Worm (Caenorhabditis elegans) whole organism, L2 larva: ENCODE data around the gene rnr-1.

ENCODE experiments used
- F13H6.1 ChIP-seq: sonication (generic microtip); optimal IDR thresholded peaks from 2 replicates; lab custom pipeline; 2016; ENCODE audit warnings: missing genetic modification characterization, missing compliant biosample characterization
- R02D3.7 ChIP-seq: fragments of 150-350 bp; optimal IDR thresholded peaks from 2 replicates; lab custom pipeline; 2014; ENCODE audit warnings: missing biosample characterization, missing genetic modification characterization
- Y55F3AM.14 ChIP-seq: fragments of 200-800 bp; sonication (Bioruptor generic); optimal IDR thresholded peaks from 2 replicates; lab custom pipeline; 2018; ENCODE audit warnings: mild to moderate bottlenecking, missing genetic modification characterization, missing compliant biosample characterization
- alr-1 ChIP-seq: fragments of 150-350 bp; optimal IDR thresholded peaks from 2 replicates; lab custom pipeline; 2014; ENCODE audit warnings: missing biosample characterization, missing genetic modification characterization
- ama-1 ChIP-seq: fragments of 150-350 bp; optimal IDR thresholded peaks from 2 replicates; lab custom pipeline; 2018; ENCODE audit warnings: inconsistent platforms
- blmp-1 ChIP-seq: sonication (generic microtip); optimal IDR thresholded peaks from 2 replicates; lab custom pipeline; 2017; ENCODE audit warnings: missing genetic modification characterization, mild to moderate bottlenecking, missing compliant biosample characterization, antibody characterized with exemption, moderate library complexity; ENCODE audit not compliant: insufficient read depth
- ceh-16 ChIP-seq: fragments of 150-350 bp; optimal IDR thresholded peaks from 2 replicates; lab custom pipeline; 2014; ENCODE audit warnings: missing biosample characterization, missing genetic modification characterization
- ceh-82 ChIP-seq: fragments of 150-350 bp; optimal IDR thresholded peaks from 2 replicates; lab custom pipeline; 2014; ENCODE audit warnings: missing biosample characterization, missing genetic modification characterization
- crh-2 ChIP-seq: sonication (generic microtip); optimal IDR thresholded peaks from 2 replicates; lab custom pipeline; 2017; ENCODE audit warnings: missing biosample characterization, missing genetic modification characterization
- dmd-4 ChIP-seq: sonication (generic microtip); optimal IDR thresholded peaks from 2 replicates; lab custom pipeline; 2017; ENCODE audit warnings: missing biosample characterization, missing genetic modification characterization
- elt-1 ChIP-seq: fragments of 150-350 bp; optimal IDR thresholded peaks from 2 replicates; lab custom pipeline; 2014; ENCODE audit warnings: missing biosample characterization, missing genetic modification characterization
- elt-3 ChIP-seq: sonication (generic microtip); optimal IDR thresholded peaks from 2 replicates; lab custom pipeline; 2017; ENCODE audit warnings: missing biosample characterization, missing genetic modification characterization
- fos-1 ChIP-seq: fragments of 150-350 bp; optimal IDR thresholded peaks from 2 replicates; lab custom pipeline; 2014; ENCODE audit warnings: missing biosample characterization, missing genetic modification characterization
- gmeb-1 ChIP-seq: fragments of 150-350 bp; optimal IDR thresholded peaks from 2 replicates; lab custom pipeline; 2014; ENCODE audit warnings: missing biosample characterization, missing genetic modification characterization
- lin-11 ChIP-seq: fragments of 150-350 bp; sonication (generic microtip); optimal IDR thresholded peaks from 2 replicates; lab custom pipeline; 2014; ENCODE audit warnings: missing biosample characterization, missing genetic modification characterization, inconsistent platforms, mixed read lengths
- lin-13 ChIP-seq: fragments of 150-350 bp; optimal IDR thresholded peaks from 2 replicates; lab custom pipeline; 2014; ENCODE audit warnings: missing biosample characterization, missing genetic modification reagents, missing genetic modification characterization
- lin-39 ChIP-seq: fragments of 150-350 bp; optimal IDR thresholded peaks from 2 replicates; lab custom pipeline; 2014; ENCODE audit warnings: missing biosample characterization, missing genetic modification reagents, missing genetic modification characterization
- lsy-2 ChIP-seq, 2 experiments: fragments of 150-350 bp in 1 of 2; sonication (generic microtip) in 1 of 2; optimal IDR thresholded peaks; 2 replicates each; lab custom pipeline; 2014 to 2017; ENCODE audit warnings: missing biosample characterization in 2 of 2, missing genetic modification characterization in 2 of 2
- mab-5 ChIP-seq: fragments of 150-350 bp; optimal IDR thresholded peaks from 2 replicates; lab custom pipeline; 2014; ENCODE audit warnings: missing biosample characterization, missing genetic modification characterization
- mbf-1 ChIP-seq: sonication (generic microtip); optimal IDR thresholded peaks from 2 replicates; lab custom pipeline; 2017; ENCODE audit warnings: missing biosample characterization, missing genetic modification characterization
- mdl-1 ChIP-seq, 2 experiments: fragments of 150-350 bp in 1 of 2; sonication (generic microtip) in 1 of 2; optimal IDR thresholded peaks; 2 replicates each; lab custom pipeline; 2017; ENCODE audit warnings: missing biosample characterization in 2 of 2, missing genetic modification characterization in 2 of 2
- nhr-10 ChIP-seq: sonication (generic microtip); optimal IDR thresholded peaks from 2 replicates; lab custom pipeline; 2017; ENCODE audit warnings: missing biosample characterization, missing genetic modification characterization
- nhr-11 ChIP-seq: fragments of 150-350 bp; optimal IDR thresholded peaks from 2 replicates; lab custom pipeline; 2014; ENCODE audit warnings: missing biosample characterization, missing genetic modification characterization
- nhr-12 ChIP-seq: fragments of 150-350 bp; optimal IDR thresholded peaks from 2 replicates; lab custom pipeline; 2014; ENCODE audit warnings: missing biosample characterization, missing genetic modification characterization
- nhr-129 ChIP-seq: fragments of 150-350 bp; optimal IDR thresholded peaks from 2 replicates; lab custom pipeline; 2014; ENCODE audit warnings: missing biosample characterization, missing genetic modification characterization
- nhr-21 ChIP-seq: fragments of 150-350 bp; optimal IDR thresholded peaks from 2 replicates; lab custom pipeline; 2014; ENCODE audit warnings: missing biosample characterization, missing genetic modification characterization
- nhr-23 ChIP-seq: fragments of 150-350 bp; optimal IDR thresholded peaks from 2 replicates; lab custom pipeline; 2014; ENCODE audit warnings: missing biosample characterization, missing genetic modification reagents, missing genetic modification characterization
- nhr-237 ChIP-seq: fragments of 150-350 bp; optimal IDR thresholded peaks from 2 replicates; lab custom pipeline; 2014; ENCODE audit warnings: missing biosample characterization, missing genetic modification characterization
- nhr-25 ChIP-seq: fragments of 150-350 bp; sonication (generic microtip); optimal IDR thresholded peaks from 3 replicates; lab custom pipeline; 2014; ENCODE audit warnings: missing biosample characterization, missing genetic modification characterization
- nhr-6 ChIP-seq: fragments of 150-350 bp; optimal IDR thresholded peaks from 2 replicates; lab custom pipeline; 2014; ENCODE audit warnings: missing biosample characterization, missing genetic modification characterization
- nhr-77 ChIP-seq: fragments of 150-350 bp; optimal IDR thresholded peaks from 2 replicates; lab custom pipeline; 2014; ENCODE audit warnings: missing biosample characterization, missing genetic modification characterization
- peb-1 ChIP-seq: fragments of 150-350 bp; optimal IDR thresholded peaks from 2 replicates; lab custom pipeline; 2014; ENCODE audit warnings: missing biosample characterization, missing genetic modification characterization
- sem-4 ChIP-seq: fragments of 150-350 bp; optimal IDR thresholded peaks from 2 replicates; lab custom pipeline; 2014; ENCODE audit warnings: missing biosample characterization, missing genetic modification reagents, missing genetic modification characterization
- sma-9 ChIP-seq, 2 experiments: fragments of 150-350 bp in 1 of 2; sonication (generic microtip) in 1 of 2; optimal IDR thresholded peaks; 2 replicates each; lab custom pipeline; 2014 to 2016; ENCODE audit warnings: missing genetic modification characterization in 2 of 2, mild to moderate bottlenecking in 1 of 2, missing biosample characterization in 1 of 2, missing compliant biosample characterization in 1 of 2, missing genetic modification reagents in 1 of 2, moderate library complexity in 1 of 2
- snpc-4 ChIP-seq: fragments of 150-350 bp; optimal IDR thresholded peaks from 2 replicates; lab custom pipeline; 2014; ENCODE audit warnings: missing biosample characterization, missing genetic modification characterization
- unc-39 ChIP-seq: fragments of 150-350 bp; optimal IDR thresholded peaks from 2 replicates; lab custom pipeline; 2014; ENCODE audit warnings: missing biosample characterization, missing genetic modification characterization
- unc-55 ChIP-seq: fragments of 150-350 bp; sonication (generic microtip); optimal IDR thresholded peaks from 3 replicates; lab custom pipeline; 2014; ENCODE audit warnings: missing biosample characterization, missing genetic modification reagents, missing genetic modification characterization
- unc-62 ChIP-seq: fragments of 150-350 bp; optimal IDR thresholded peaks from 2 replicates; lab custom pipeline; 2014; ENCODE audit warnings: missing biosample characterization, missing genetic modification reagents, missing genetic modification characterization
- zag-1 ChIP-seq: fragments of 150-350 bp; optimal IDR thresholded peaks from 2 replicates; lab custom pipeline; 2014; ENCODE audit warnings: missing biosample characterization, missing genetic modification characterization

The rnr-1 gene

DNA sequence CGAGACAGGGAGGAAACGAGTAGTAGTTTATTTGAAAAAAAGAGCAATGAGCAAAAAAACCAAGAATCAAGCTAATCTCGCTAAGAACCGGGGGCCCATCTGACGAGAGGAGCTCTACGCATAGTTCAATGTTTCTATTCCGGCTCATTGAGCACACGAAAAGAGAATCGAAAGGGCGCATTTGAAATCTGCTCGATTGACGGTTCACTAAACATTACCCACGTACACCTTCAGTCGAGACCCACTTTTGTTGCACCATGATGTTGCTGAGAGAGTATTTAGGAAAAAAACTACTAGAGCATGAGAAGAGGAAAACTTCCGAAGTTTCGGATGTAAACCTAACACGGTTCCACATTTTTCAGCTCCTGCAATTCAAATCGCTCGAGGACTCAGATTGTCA, 3.6 kb downstream of the rnr-1 start:
- no peak for TF ChIP-seq crh-2
- TF ChIP-seq R02D3.7 (tag; lab: Kevin White, UChicago): no peak
- no peak for TF ChIP-seq sma-9 (GFP tag; optimal IDR thresholded peaks at IDR 0.05; lab: Kevin White, UChicago)
- no peak for TF ChIP-seq sma-9 (tag; optimal IDR thresholded peaks at IDR 0.05; lab: Kevin White, UChicago)
- no peak for TF ChIP-seq unc-39
- no peak for TF ChIP-seq elt-3

ce11 chrIII:9215367-9215766, 13.2 kb downstream of the rnr-1 start, which contains the start of gene npr-29:
TSS of gene npr-29 (minus strand) at chrIII:9215467.
- TF ChIP-seq crh-2 (no peak), nhr-21 (tag; lab: Kevin White, UChicago) (no peak), dmd-4 (tag; lab: Kevin White, UChicago) (no peak), ceh-82 (no peak), elt-1 (tag; lab: Kevin White, UChicago) (no peak), sma-9 (GFP tag; optimal IDR thresholded peaks at IDR 0.05; lab: Kevin White, UChicago) (no peak), sma-9 (tag; optimal IDR thresholded peaks at IDR 0.05; lab: Kevin White, UChicago) (no peak), F13H6.1 (tag; lab: Kevin White, UChicago) (no peak), mab-5 (tag; lab: Kevin White, UChicago) (no peak), nhr-77 (tag; lab: Kevin White, UChicago) (no peak), nhr-10 (tag; lab: Kevin White, UChicago) (no peak), R02D3.7 (tag; lab: Kevin White, UChicago) (no peak), nhr-12 (tag; lab: Kevin White, UChicago) (no peak), unc-55 (GFP tag; lab: Kevin White, UChicago) (no peak), ama-1 (lab: Kevin White, UChicago) (no peak), nhr-11 (tag; lab: Kevin White, UChicago) (no peak), lin-11 (tag; lab: Kevin White, UChicago) (no peak), alr-1 (tag; lab: Kevin White, UChicago) (no peak), lsy-2 (tag; optimal IDR thresholded peaks at IDR 0.05; lab: Kevin White, UChicago) (no peak), lin-13 (GFP tag; lab: Kevin White, UChicago) (no peak), gmeb-1 (tag; lab: Kevin White, UChicago) (no peak)

- TF ChIP-seq mab-5 (tag; lab: Kevin White, UChicago) (no peak), blmp-1 (tag; lab: Kevin White, UChicago) (no peak), nhr-6 (tag; lab: Kevin White, UChicago) (no peak), elt-3 (no peak), Y55F3AM.14 (GFP tag; lab: Kevin White, UChicago) (no peak), nhr-11 (tag; lab: Kevin White, UChicago) (no peak), mbf-1 (tag; lab: Kevin White, UChicago) (no peak), lin-11 (tag; lab: Kevin White, UChicago) (no peak), mdl-1 (tag; optimal IDR thresholded peaks at IDR 0.05; lab: Kevin White, UChicago) (no peak), dmd-4 (tag; lab: Kevin White, UChicago) (no peak), lin-39 (no peak), sem-4 (tag; lab: Kevin White, UChicago) (no peak), unc-39 (no peak), nhr-237 (tag; lab: Kevin White, UChicago) (no peak), R02D3.7 (tag; lab: Kevin White, UChicago) (no peak), nhr-23 (no peak), gmeb-1 (tag; lab: Kevin White, UChicago) (no peak), unc-62 (no peak)
These were observed 22.4 kb downstream of the rnr-1 start, which contains the start of gene ZC84.1 for ce11 chrIII:9206185-9206584. TSS of gene ZC84.1 (minus strand) at chrIII:9206285.

ce11 chrIII:9201977-9202376, 26.6 kb downstream of the rnr-1 start:
- TF ChIP-seq nhr-129 (tag; lab: Kevin White, UChicago) (no peak), ama-1 (lab: Kevin White, UChicago) (no peak), zag-1 (tag; lab: Kevin White, UChicago) (no peak), ceh-82 (no peak), F13H6.1 (tag; lab: Kevin White, UChicago) (no peak)
- TF ChIP-seq, all 48 proteins: peak for 0

DNA sequence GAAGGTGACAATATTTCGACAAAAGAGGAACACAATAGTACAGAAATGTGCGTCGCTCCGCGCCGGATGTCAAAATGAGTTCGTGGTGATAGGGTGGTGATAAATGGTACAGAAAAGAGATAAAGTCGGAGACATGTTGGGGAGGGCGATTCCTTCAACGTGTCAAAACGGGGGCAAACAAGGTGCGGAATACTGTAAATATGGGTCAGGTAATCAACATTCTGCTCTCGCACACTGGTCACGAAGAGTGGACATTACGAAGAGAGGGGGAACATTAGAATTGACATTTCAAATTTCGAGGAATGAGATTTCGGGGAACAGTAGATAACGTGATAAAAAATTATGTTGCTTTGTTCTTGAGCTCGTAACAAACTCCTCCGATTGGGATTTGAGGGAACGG, 29.0 kb downstream of the rnr-1 start, which contains the start of gene ZC84.6:
Gene ZC84.6, minus strand, starts transcription at position 101 of the 400 bp plus-strand sequence.
- TF ChIP-seq nhr-23 (no peak), nhr-129 (tag; lab: Kevin White, UChicago) (no peak), snpc-4 (tag; lab: Kevin White, UChicago) (no peak), elt-3 (no peak), unc-62 (no peak), unc-39 (no peak), fos-1 (no peak), mbf-1 (tag; lab: Kevin White, UChicago) (no peak), nhr-21 (tag; lab: Kevin White, UChicago) (no peak), ceh-16 (tag; lab: Kevin White, UChicago) (no peak), nhr-77 (tag; lab: Kevin White, UChicago) (no peak), nhr-10 (tag; lab: Kevin White, UChicago) (no peak), peb-1 (tag; lab: Kevin White, UChicago) (no peak), nhr-25 (tag; lab: Kevin White, UChicago) (no peak), lsy-2 (tag; optimal IDR thresholded peaks at IDR 0.05; lab: Kevin White, UChicago) (no peak), sma-9 (GFP tag; optimal IDR thresholded peaks at IDR 0.05; lab: Kevin White, UChicago) (no peak), sma-9 (tag; optimal IDR thresholded peaks at IDR 0.05; lab: Kevin White, UChicago) (no peak)
